Fruit fly (Drosophila melanogaster) whole organism, embryonic: ENCODE measurements around the gene CG44044.
A peak's percentile ranks its signal among the peaks of the same experiment; 100 is the strongest.

ENCODE experiments used
- Abd-B ChIP-seq: fragments of 200-800 bp; sonication (Bioruptor generic); optimal IDR thresholded peaks from 2 replicates; lab custom pipeline; 2018; ENCODE audit warnings: missing biosample characterization, mild to moderate bottlenecking, missing genetic modification characterization, moderate library complexity
- Adf1 ChIP-seq: fragments of 200-800 bp; sonication (Bioruptor generic); IDR thresholded peaks from 2 replicates; pipeline ENCODE4 v1.3.6; 2022; ENCODE audit warnings: missing biosample characterization, missing genetic modification characterization
- Atf-2 ChIP-seq: fragments of 200-800 bp; sonication (Bioruptor generic); optimal IDR thresholded peaks from 2 replicates; lab custom pipeline; 2016; ENCODE audit warnings: missing biosample characterization, missing genetic modification characterization
- Atf6 ChIP-seq: fragments of 200-800 bp; sonication (Bioruptor generic); IDR thresholded peaks from 2 replicates; pipeline ENCODE4 v1.3.6; 2022; ENCODE audit warnings: missing biosample characterization, missing genetic modification characterization
- Awh ChIP-seq: fragments of 200-800 bp; sonication (Bioruptor generic); IDR thresholded peaks from 2 replicates; pipeline ENCODE4, ENCODE4 v1.3.6; 2022; ENCODE audit warnings: missing biosample characterization, missing genetic modification characterization
- CG10565 ChIP-seq: fragments of 200-800 bp; sonication (Bioruptor generic); optimal IDR thresholded peaks from 3 replicates; lab custom pipeline; 2016; ENCODE audit warnings: missing biosample characterization, mild to moderate bottlenecking, missing genetic modification characterization
- CG12104 ChIP-seq: fragments of 200-800 bp; sonication (Bioruptor generic); optimal IDR thresholded peaks from 3 replicates; lab custom pipeline; 2016; ENCODE audit warnings: missing biosample characterization, missing genetic modification characterization
- CG15073 ChIP-seq: fragments of 200-800 bp; sonication (Bioruptor generic); optimal IDR thresholded peaks from 2 replicates; lab custom pipeline; 2016; ENCODE audit warnings: missing biosample characterization, missing genetic modification characterization
- CG15479 ChIP-seq: fragments of 200-800 bp; sonication (Bioruptor generic); optimal IDR thresholded peaks from 3 replicates; lab custom pipeline; 2019; ENCODE audit warnings: missing biosample characterization, mild to moderate bottlenecking, missing genetic modification characterization, moderate library complexity
- CG15696 ChIP-seq: fragments of 200-800 bp; sonication (Bioruptor generic); optimal IDR thresholded peaks from 2 replicates; lab custom pipeline; 2019; ENCODE audit warnings: missing biosample characterization, mild to moderate bottlenecking, missing genetic modification characterization, moderate library complexity
- CG1602 ChIP-seq: fragments of 200-800 bp; sonication (Bioruptor generic); optimal IDR thresholded peaks from 3 replicates; lab custom pipeline; 2016; ENCODE audit warnings: missing biosample characterization, missing genetic modification characterization
- CG18619 ChIP-seq: fragments of 200-800 bp; sonication (Bioruptor generic); optimal IDR thresholded peaks from 3 replicates; lab custom pipeline; 2017; ENCODE audit warnings: missing biosample characterization, mild to moderate bottlenecking, missing genetic modification characterization
- CG18764 ChIP-seq: fragments of 200-800 bp; sonication (Bioruptor generic); optimal IDR thresholded peaks from 3 replicates; lab custom pipeline; 2016; ENCODE audit warnings: missing biosample characterization, missing genetic modification characterization
- CG30020 ChIP-seq: fragments of 200-800 bp; optimal IDR thresholded peaks from 2 replicates; lab custom pipeline; 2019; ENCODE audit warnings: missing biosample characterization, mild to moderate bottlenecking, missing genetic modification characterization, moderate library complexity
- CG30403 ChIP-seq: fragments of 200-800 bp; sonication (Bioruptor generic); optimal IDR thresholded peaks from 3 replicates; lab custom pipeline; 2016; ENCODE audit warnings: missing biosample characterization, missing genetic modification characterization
- CG3726 ChIP-seq: fragments of 200-800 bp; sonication (Bioruptor generic); IDR thresholded peaks from 3 replicates; pipeline ENCODE4, ENCODE4 v1.3.6; 2022; ENCODE audit warnings: missing biosample characterization, missing genetic modification characterization
- CG4360 ChIP-seq: fragments of 200-800 bp; sonication (Bioruptor generic); IDR thresholded peaks from 2 replicates; pipeline ENCODE4 v1.3.6; 2022; ENCODE audit warnings: missing biosample characterization, missing genetic modification characterization
- CG5180 ChIP-seq: fragments of 200-800 bp; sonication (Bioruptor generic); optimal IDR thresholded peaks from 3 replicates; lab custom pipeline; 2017; ENCODE audit warnings: missing biosample characterization, missing genetic modification characterization, mild to moderate bottlenecking, moderate library complexity, missing genetic modification reagents
- CG7372 ChIP-seq: fragments of 200-800 bp; sonication (Bioruptor generic); IDR thresholded peaks from 2 replicates; pipeline ENCODE4 v1.3.6; 2022; ENCODE audit warnings: missing biosample characterization, missing genetic modification characterization
- CG7745 ChIP-seq: fragments of 200-800 bp; sonication (Bioruptor generic); optimal IDR thresholded peaks from 2 replicates; lab custom pipeline; 2018; ENCODE audit warnings: missing biosample characterization, mild to moderate bottlenecking, missing genetic modification characterization, moderate library complexity
- CG8281 ChIP-seq: fragments of 200-800 bp; sonication (Bioruptor generic); optimal IDR thresholded peaks from 2 replicates; lab custom pipeline; 2018; ENCODE audit warnings: missing biosample characterization, mild to moderate bottlenecking, missing genetic modification characterization, moderate library complexity
- CG9215 ChIP-seq: fragments of 200-800 bp; sonication (Bioruptor generic); IDR thresholded peaks from 2 replicates; pipeline ENCODE4 v1.3.6; 2022; ENCODE audit warnings: missing biosample characterization, missing genetic modification characterization
- CG9817 ChIP-seq: fragments of 200-800 bp; sonication (Bioruptor generic); optimal IDR thresholded peaks from 2 replicates; lab custom pipeline; 2018; ENCODE audit warnings: missing biosample characterization, mild to moderate bottlenecking, missing genetic modification characterization, moderate library complexity
- CkIIα-i1 ChIP-seq: fragments of 200-800 bp; sonication (Bioruptor generic); IDR thresholded peaks from 2 replicates; pipeline ENCODE4 v1.3.6; 2022; ENCODE audit warnings: missing biosample characterization, missing genetic modification characterization
- ERR ChIP-seq: fragments of 200-800 bp; sonication (Bioruptor generic); optimal IDR thresholded peaks from 2 replicates; lab custom pipeline; 2016; ENCODE audit warnings: missing biosample characterization, missing genetic modification characterization
- Hr3 ChIP-seq: fragments of 200-800 bp; sonication (Bioruptor generic); optimal IDR thresholded peaks from 3 replicates; lab custom pipeline; 2016; ENCODE audit warnings: missing biosample characterization, missing genetic modification characterization
- Lim3 ChIP-seq: fragments of 200-800 bp; sonication (Bioruptor generic); IDR thresholded peaks from 2 replicates; pipeline ENCODE4 v1.3.6; 2022; ENCODE audit warnings: missing biosample characterization, missing genetic modification characterization
- Lpt ChIP-seq: fragments of >200 bp; optimal IDR thresholded peaks from 2 replicates; lab custom pipeline; 2018; ENCODE audit warnings: missing biosample characterization, missing genetic modification characterization
- Mrtf ChIP-seq: fragments of 200-800 bp; sonication (Bioruptor generic); IDR thresholded peaks from 3 replicates; pipeline ENCODE4 v1.3.6; 2022; ENCODE audit warnings: missing biosample characterization, missing genetic modification characterization
- Pdp1 ChIP-seq, 2 experiments: fragments of 200-800 bp; sonication (Bioruptor generic); optimal IDR thresholded peaks; 3 replicates each; lab custom pipeline; 2016; ENCODE audit warnings: missing biosample characterization in 2 of 2, missing genetic modification characterization in 2 of 2, mild to moderate bottlenecking in 1 of 2, moderate library complexity in 1 of 2
- Rfx ChIP-seq: fragments of 200-800 bp; sonication (Bioruptor generic); IDR thresholded peaks from 2 replicates; pipeline ENCODE4 v1.3.6; 2022; ENCODE audit warnings: missing biosample characterization, missing genetic modification characterization
- Sry-β ChIP-seq: fragments of 200-800 bp; sonication (Bioruptor generic); optimal IDR thresholded peaks from 2 replicates; lab custom pipeline; 2018; ENCODE audit warnings: missing biosample characterization, mild to moderate bottlenecking, missing genetic modification characterization, moderate library complexity
- ato ChIP-seq: fragments of 200-800 bp; sonication (Bioruptor generic); IDR thresholded peaks from 2 replicates; pipeline ENCODE4 v1.3.6; 2022; ENCODE audit warnings: missing biosample characterization, missing genetic modification characterization; ENCODE audit not compliant: partially characterized antibody
- caup ChIP-seq: fragments of 200-800 bp; sonication (Bioruptor generic); optimal IDR thresholded peaks from 3 replicates; lab custom pipeline; 2017; ENCODE audit warnings: missing biosample characterization, mild to moderate bottlenecking, missing genetic modification characterization, moderate library complexity; ENCODE audit not compliant: severe bottlenecking
- crol ChIP-seq: fragments of 200-800 bp; sonication (Bioruptor generic); IDR thresholded peaks from 2 replicates; pipeline ENCODE4 v1.3.6; 2022; ENCODE audit warnings: missing biosample characterization, missing genetic modification characterization
- crp ChIP-seq, 2 experiments: fragments of 200-800 bp; sonication (Bioruptor generic); optimal IDR thresholded peaks; 2 replicates in 1 of 2; 3 replicates in 1 of 2; lab custom pipeline; 2017; ENCODE audit warnings: missing biosample characterization in 2 of 2, missing genetic modification characterization in 2 of 2, mild to moderate bottlenecking in 1 of 2, moderate library complexity in 1 of 2
- dan ChIP-seq: fragments of 200-800 bp; sonication (Bioruptor generic); IDR thresholded peaks from 2 replicates; pipeline ENCODE4 v1.3.6; 2022; ENCODE audit warnings: missing biosample characterization, missing genetic modification characterization
- dimm ChIP-seq: fragments of 200-800 bp; sonication (Bioruptor generic); IDR thresholded peaks from 2 replicates; pipeline ENCODE4 v1.3.6; 2022; ENCODE audit warnings: missing biosample characterization, missing genetic modification characterization
- fd102C ChIP-seq: fragments of 200-800 bp; sonication (Bioruptor generic); optimal IDR thresholded peaks from 2 replicates; lab custom pipeline; 2018; ENCODE audit warnings: missing biosample characterization, mild to moderate bottlenecking, missing genetic modification characterization, moderate library complexity
- ind ChIP-seq: fragments of 200-800 bp; sonication (Bioruptor generic); optimal IDR thresholded peaks from 3 replicates; lab custom pipeline; 2016; ENCODE audit warnings: missing biosample characterization, missing genetic modification characterization
- insv ChIP-seq, 2 experiments: fragments of 200-800 bp; sonication (Bioruptor generic); optimal IDR thresholded peaks; 3 replicates each; lab custom pipeline; 2016 to 2018; ENCODE audit warnings: missing biosample characterization in 2 of 2, missing genetic modification characterization in 2 of 2
- ken ChIP-seq: fragments of 200-800 bp; sonication (Bioruptor generic); IDR thresholded peaks from 3 replicates; pipeline ENCODE4 v1.3.6; 2022; ENCODE audit warnings: missing biosample characterization, missing genetic modification characterization
- pb ChIP-seq: fragments of 200-800 bp; sonication (Bioruptor generic); optimal IDR thresholded peaks from 3 replicates; lab custom pipeline; 2016; ENCODE audit warnings: missing biosample characterization, missing genetic modification characterization
- ro ChIP-seq: fragments of 200-800 bp; sonication (Bioruptor generic); IDR thresholded peaks from 2 replicates; pipeline ENCODE4 v1.3.6; 2022; ENCODE audit warnings: missing biosample characterization, missing genetic modification characterization
- schlank ChIP-seq: fragments of 200-800 bp; sonication (Bioruptor generic); optimal IDR thresholded peaks from 2 replicates; lab custom pipeline; 2018; ENCODE audit warnings: missing biosample characterization, mild to moderate bottlenecking, missing genetic modification characterization
- slbo ChIP-seq: fragments of 200-800 bp; sonication (Bioruptor generic); IDR thresholded peaks from 2 replicates; pipeline ENCODE4 v1.3.6; 2022; ENCODE audit warnings: missing biosample characterization, missing genetic modification characterization
- slou ChIP-seq: fragments of 200-800 bp; sonication (Bioruptor generic); optimal IDR thresholded peaks from 3 replicates; lab custom pipeline; 2016; ENCODE audit warnings: missing biosample characterization, missing genetic modification characterization
- stwl ChIP-seq: fragments of 200-800 bp; sonication (Bioruptor generic); optimal IDR thresholded peaks from 3 replicates; lab custom pipeline; 2018; ENCODE audit warnings: missing biosample characterization, mild to moderate bottlenecking, missing genetic modification characterization, moderate library complexity
- sug ChIP-seq: fragments of 200-800 bp; optimal IDR thresholded peaks from 2 replicates; lab custom pipeline; 2019; ENCODE audit warnings: missing biosample characterization, mild to moderate bottlenecking, missing genetic modification characterization, moderate library complexity
- vvl ChIP-seq: fragments of 200-800 bp; sonication (Bioruptor generic); IDR thresholded peaks from 2 replicates; pipeline ENCODE4 v1.3.6; 2022; ENCODE audit warnings: missing biosample characterization, missing genetic modification characterization
- zen ChIP-seq: fragments of 200-800 bp; sonication (Bioruptor generic); optimal IDR thresholded peaks from 3 replicates; lab custom pipeline; 2018; ENCODE audit warnings: missing biosample characterization, mild to moderate bottlenecking, missing genetic modification characterization, moderate library complexity

CG44044 gene

DNA sequence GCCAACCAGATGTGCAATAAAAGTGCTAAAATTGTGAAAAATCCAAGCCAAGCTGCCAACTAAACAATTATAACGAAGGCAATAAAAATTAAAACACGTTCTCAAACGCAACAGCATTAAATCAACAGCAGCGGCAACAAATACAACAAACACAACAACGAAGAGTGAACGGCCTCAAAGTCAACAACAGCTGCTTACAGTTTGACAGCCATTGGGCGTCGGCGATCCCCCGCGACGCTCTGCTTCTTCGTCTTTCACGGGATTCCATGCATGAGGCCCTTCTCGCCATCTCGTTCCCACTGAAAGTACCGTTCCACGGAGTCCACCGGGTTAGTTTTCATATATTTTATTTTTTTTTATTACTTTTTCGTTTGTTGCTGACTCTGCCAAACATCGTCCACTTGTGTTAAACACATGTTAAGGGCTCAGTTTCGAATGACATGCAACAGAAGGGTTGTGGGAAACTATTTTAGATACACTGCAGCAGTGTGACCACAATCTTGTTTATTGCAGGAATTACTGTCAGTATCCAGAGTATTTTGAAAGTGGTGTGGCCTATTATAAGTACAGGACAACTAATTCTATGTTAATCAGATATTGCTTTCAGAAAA lies 39.5 kb upstream of the CG44044 start (continued):
- TF ChIP-seq ken (GFP tag; lab: Robert Waterston, UW) (no peak), CG30020 (tag; lab: Kevin White, UChicago) (no peak), Atf-2 (GFP tag; lab: Kevin White, UChicago) (no peak), pb (GFP tag; lab: Kevin White, UChicago) (no peak), CG30403 (no peak), vvl (GFP tag; lab: Robert Waterston, UW) (no peak), Mrtf (GFP tag; lab: Robert Waterston, UW) (no peak), ro (GFP tag; lab: Robert Waterston, UW) (no peak), crp (GFP tag; optimal IDR thresholded peaks at IDR 0.05; lab: Kevin White, UChicago) (peak; percentile 8 to 73), Adf1 (no peak), CG15696 (tag; lab: Kevin White, UChicago) (peak; percentile 10), Lpt (GFP tag; lab: Kevin White, UChicago) (no peak), CG7372 (no peak), Hr3 (no peak), CG1602 (GFP tag; lab: Kevin White, UChicago) (no peak), CG18764 (no peak), CG9215 (no peak), Awh (GFP tag; lab: Robert Waterston, UW) (no peak), CkIIα-i1 (GFP tag; lab: Robert Waterston, UW) (no peak), Lim3 (no peak), slbo (GFP tag; lab: Robert Waterston, UW) (no peak), schlank (tag; lab: Kevin White, UChicago) (no peak), ato (GFP tag; lab: Robert Waterston, UW) (no peak), Abd-B (no peak), caup (no peak), dan (no peak), CG7745 (tag; lab: Kevin White, UChicago) (no peak), CG3726 (GFP tag; lab: Robert Waterston, UW) (no peak), CG4360 (peak; percentile 91), crol (peak; percentile 60), CG9817 (tag; lab: Kevin White, UChicago) (no peak), Pdp1 (GFP tag; optimal IDR thresholded peaks at IDR 0.05; lab: Kevin White, UChicago) (no peak), ind (no peak), CG8281 (tag; lab: Kevin White, UChicago) (no peak), CG5180 (GFP tag; lab: Kevin White, UChicago) (no peak), CG15073 (GFP tag; lab: Kevin White, UChicago) (no peak), stwl (tag; lab: Kevin White, UChicago) (peak; percentile 98), insv (GFP tag; optimal IDR thresholded peaks at IDR 0.05; lab: Kevin White, UChicago) (peak in 1 of 2 experiments; percentile 53), dimm (GFP tag; lab: Robert Waterston, UW) (no peak), fd102C (peak; percentile 7), CG12104 (GFP tag; lab: Kevin White, UChicago) (no peak), CG10565 (GFP tag; lab: Kevin White, UChicago) (no peak), Rfx (GFP tag; lab: Robert Waterston, UW) (no peak), CG18619 (no peak), zen (tag; lab: Kevin White, UChicago) (no peak), ERR (GFP tag; lab: Kevin White, UChicago) (no peak), sug (tag; lab: Kevin White, UChicago) (peak; percentile 98), CG15479 (no peak), Sry-β (GFP tag; lab: Kevin White, UChicago) (no peak), slou (GFP tag; lab: Kevin White, UChicago) (no peak), Atf6 (GFP tag; lab: Robert Waterston, UW) (no peak)
